Fruit fly (Drosophila melanogaster): ENCODE data around the gene CG1750.

The CG1750 gene

DNA sequence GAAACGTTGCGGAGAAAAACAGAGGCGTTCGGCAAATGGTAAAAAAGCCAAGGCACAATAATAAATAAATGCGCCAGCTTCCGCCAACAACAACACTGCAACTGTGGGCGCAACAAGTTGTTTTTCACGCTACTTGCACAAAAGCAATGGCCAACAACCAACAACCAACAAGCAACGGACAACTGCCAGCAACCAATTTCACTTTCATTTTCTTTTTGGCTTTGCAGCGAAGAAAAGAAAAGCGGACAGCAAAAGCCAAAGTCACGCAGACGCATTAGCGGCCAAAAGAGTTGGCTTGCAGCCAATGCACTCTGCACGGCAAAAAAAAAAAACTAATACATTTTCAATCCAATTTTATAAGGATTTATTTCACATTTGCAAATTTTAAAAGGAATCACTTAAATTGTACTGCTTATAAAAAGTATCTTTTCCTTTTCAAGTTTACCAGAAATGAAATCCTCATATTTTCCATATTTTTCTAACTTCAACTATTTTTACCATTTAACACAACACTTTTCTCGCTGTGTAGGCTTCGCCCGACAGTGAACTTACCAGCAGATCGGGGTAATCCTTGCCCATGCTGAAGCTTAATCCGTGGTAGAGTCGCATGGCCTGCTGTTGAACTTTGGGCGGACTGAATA lies 3.5 kb downstream of the CG1750 start (continued):
- peak; percentile 33 for TF ChIP-seq CG2678 (tag; optimal IDR thresholded peaks at IDR 0.05)
- TF ChIP-seq H15 (GFP tag; IDR thresholded peaks at IDR 0.05) = no peak
- peak; percentile 17 for TF ChIP-seq nmo (GFP tag; optimal IDR thresholded peaks at IDR 0.05)
- no peak for TF ChIP-seq Sin3A (optimal IDR thresholded peaks at IDR 0.05)
- no peak for TF ChIP-seq CG13296 (GFP tag; optimal IDR thresholded peaks at IDR 0.05)
- TF ChIP-seq row (GFP tag; IDR thresholded peaks at IDR 0.05) = peak; percentile 17; the same call in 1 of the 3 replicates
- TF ChIP-seq dmrt99B (tag; optimal IDR thresholded peaks at IDR 0.05) = peak; percentile 31
- no peak for TF ChIP-seq CG8765 (GFP tag; IDR thresholded peaks at IDR 0.05)
- TF ChIP-seq run (tag; optimal IDR thresholded peaks at IDR 0.05) = no peak
- TF ChIP-seq CG30431 (GFP tag; optimal IDR thresholded peaks at IDR 0.05) = no peak
- no peak for TF ChIP-seq Dad (GFP tag; optimal IDR thresholded peaks at IDR 0.05)
- peak; percentile 39; the same call in 1 of the 2 replicates for TF ChIP-seq Xrp1 (GFP tag; IDR thresholded peaks at IDR 0.05)
- TF ChIP-seq Sox100B (GFP tag; optimal IDR thresholded peaks at IDR 0.05) = no peak
- TF ChIP-seq CG33213 (GFP tag; optimal IDR thresholded peaks at IDR 0.05) = no peak
- TF ChIP-seq CG6689 (GFP tag; IDR thresholded peaks at IDR 0.05) = peak; percentile 11; the same call in 1 of the 2 replicates
- no peak for TF ChIP-seq CG10366 (GFP tag; IDR thresholded peaks at IDR 0.05)
- TF ChIP-seq CG7928 (GFP tag; optimal IDR thresholded peaks at IDR 0.05) = no peak

DNA sequence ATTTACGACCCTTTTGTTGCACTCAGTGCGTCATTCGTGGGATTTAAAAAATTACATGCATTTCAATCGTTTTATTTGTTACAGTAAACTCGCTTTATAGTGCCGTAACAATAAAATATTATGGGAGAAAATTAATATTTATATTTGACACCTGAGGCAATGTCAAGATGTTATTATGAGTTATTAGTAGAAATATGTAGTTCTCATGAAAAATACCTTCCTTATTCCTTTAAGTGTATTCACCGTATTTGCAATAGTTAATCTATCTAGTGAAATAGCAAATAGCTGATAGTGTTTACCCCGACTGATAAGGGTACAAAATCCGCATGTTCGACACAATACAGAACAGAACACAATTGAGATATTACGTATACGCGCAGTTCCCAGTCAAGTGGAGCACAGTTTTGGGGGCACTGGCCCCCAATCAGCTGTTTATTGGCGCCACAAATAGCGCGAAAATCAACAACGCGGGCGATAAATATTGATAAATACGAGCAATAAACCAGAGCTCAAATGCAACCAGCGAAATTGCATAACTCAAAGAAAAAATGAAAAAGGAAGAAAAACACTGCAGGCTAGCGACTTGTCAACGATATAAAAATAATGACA lies 4.2 kb downstream of the CG1750 start:
- TF ChIP-seq CG12155 (GFP tag; optimal IDR thresholded peaks at IDR 0.05) (no peak), CrebB (tag; optimal IDR thresholded peaks at IDR 0.05) (no peak), CG2116 (GFP tag; optimal IDR thresholded peaks at IDR 0.05) (no peak), ara (GFP tag; IDR thresholded peaks at IDR 0.05) (no peak), CG2120 (GFP tag; optimal IDR thresholded peaks at IDR 0.05) (peak; percentile 12), CG12659 (GFP tag; optimal IDR thresholded peaks at IDR 0.05) (no peak), mirr (GFP tag; optimal IDR thresholded peaks at IDR 0.05) (peak; percentile 19), Fer1 (GFP tag; optimal IDR thresholded peaks at IDR 0.05) (no peak), trem (tag; optimal IDR thresholded peaks at IDR 0.05) (no peak), schlank (tag; optimal IDR thresholded peaks at IDR 0.05) (no peak), CG14441 (GFP tag; IDR thresholded peaks at IDR 0.05) (no peak), HmgZ (tag; optimal IDR thresholded peaks at IDR 0.05) (peak; percentile 3), peb (GFP tag; IDR thresholded peaks at IDR 0.05) (no peak), Xrp1 (GFP tag; IDR thresholded peaks at IDR 0.05) (no peak), Six4 (GFP tag; optimal IDR thresholded peaks at IDR 0.05) (no peak), chinmo (GFP tag; IDR thresholded peaks at IDR 0.05; ENCODE audit: partially characterized antibody) (0 out of 4 replicates have a peak, but pooled peaks have one; percentile 37), abd-A (tag; optimal IDR thresholded peaks at IDR 0.05) (no peak), CG2875 (GFP tag; optimal IDR thresholded peaks at IDR 0.05) (no peak), CG15601 (tag; optimal IDR thresholded peaks at IDR 0.05) (no peak), CG6791 (GFP tag; IDR thresholded peaks at IDR 0.05; ENCODE audit: partially characterized antibody) (no peak), CG6654 (GFP tag; optimal IDR thresholded peaks at IDR 0.05) (peak; percentile 88), Mrtf (GFP tag; IDR thresholded peaks at IDR 0.05) (no peak), CG18619 (GFP tag; optimal IDR thresholded peaks at IDR 0.05) (no peak), sug (tag; optimal IDR thresholded peaks at IDR 0.05) (peak; percentile 30), dysf (GFP tag; IDR thresholded peaks at IDR 0.05) (no peak), jigr1 (GFP tag; IDR thresholded peaks at IDR 0.05) (no peak), Pdp1 (GFP tag; optimal IDR thresholded peaks at IDR 0.05) (peak in 1 of 2 experiments; percentile 68), pfk (GFP tag; optimal IDR thresholded peaks at IDR 0.05) (no peak), GATAe (GFP tag; conservative IDR thresholded peaks at IDR 0.05) (no peak), CG7372 (GFP tag; IDR thresholded peaks at IDR 0.05) (peak; percentile 74), CG30403 (GFP tag; optimal IDR thresholded peaks at IDR 0.05) (no peak), oc (tag; optimal IDR thresholded peaks at IDR 0.05) (no peak), crp (GFP tag; optimal IDR thresholded peaks at IDR 0.05) (peak in 1 of 2 experiments; percentile 64)

Measured in whole organism, embryonic.